Worm (Caenorhabditis elegans) whole organism, mixed stage, embryonic: ENCODE data around the gene rps-5.

ENCODE experiments used
- M03D4.4 ChIP-seq: sonication (generic microtip); optimal IDR thresholded peaks from 2 replicates; lab custom pipeline; 2017; ENCODE audit warnings: mild to moderate bottlenecking, missing genetic modification characterization, missing compliant biosample characterization
- blmp-1 ChIP-seq: fragments of 150-350 bp; optimal IDR thresholded peaks from 2 replicates; lab custom pipeline; 2014; ENCODE audit warnings: missing biosample characterization, missing genetic modification characterization
- ceh-43 ChIP-seq: fragments of 200-800 bp; sonication (Bioruptor generic); optimal IDR thresholded peaks from 2 replicates; lab custom pipeline; 2018; ENCODE audit warnings: mild to moderate bottlenecking, missing genetic modification characterization, moderate library complexity, missing compliant biosample characterization
- cnd-1 ChIP-seq: fragments of 200-800 bp; sonication (Bioruptor generic); optimal IDR thresholded peaks from 2 replicates; lab custom pipeline; 2018; ENCODE audit warnings: mild to moderate bottlenecking, missing genetic modification characterization, missing compliant biosample characterization
- drap-1 ChIP-seq: fragments of 200-800 bp; sonication (Bioruptor generic); optimal IDR thresholded peaks from 3 replicates; lab custom pipeline; 2018; ENCODE audit warnings: mild to moderate bottlenecking, missing genetic modification characterization, missing compliant biosample characterization
- elt-1 ChIP-seq: sonication (generic microtip); optimal IDR thresholded peaks from 2 replicates; lab custom pipeline; 2017; ENCODE audit warnings: missing genetic modification characterization, mild to moderate bottlenecking, missing compliant biosample characterization, antibody characterized with exemption, moderate library complexity, borderline replicate concordance; ENCODE audit not compliant: insufficient read depth
- elt-3 ChIP-seq: fragments of 150-350 bp; optimal IDR thresholded peaks from 2 replicates; lab custom pipeline; 2014; ENCODE audit warnings: missing biosample characterization, missing genetic modification characterization
- hlh-1 ChIP-seq: fragments of 150-350 bp; optimal IDR thresholded peaks from 2 replicates; lab custom pipeline; 2014; ENCODE audit warnings: missing biosample characterization, missing genetic modification reagents, missing genetic modification characterization
- lin-13 ChIP-seq: fragments of 150-350 bp; optimal IDR thresholded peaks from 2 replicates; lab custom pipeline; 2014; ENCODE audit warnings: missing biosample characterization, missing genetic modification characterization
- mab-5 ChIP-seq: fragments of 150-350 bp; optimal IDR thresholded peaks from 2 replicates; lab custom pipeline; 2014; ENCODE audit warnings: missing biosample characterization, missing genetic modification characterization
- nhr-76 ChIP-seq: sonication (generic microtip); optimal IDR thresholded peaks from 2 replicates; lab custom pipeline; 2017; ENCODE audit warnings: missing biosample characterization, missing genetic modification characterization
- pha-4 ChIP-seq: fragments of 150-350 bp; optimal IDR thresholded peaks from 2 replicates; lab custom pipeline; 2018; ENCODE audit warnings: missing biosample characterization, missing genetic modification reagents, missing genetic modification characterization
- sem-2 ChIP-seq: fragments of 200-800 bp; sonication (Bioruptor generic); optimal IDR thresholded peaks from 2 replicates; lab custom pipeline; 2018; ENCODE audit warnings: mild to moderate bottlenecking, missing genetic modification characterization, missing compliant biosample characterization
- snpc-4 ChIP-seq: fragments of 150-350 bp; optimal IDR thresholded peaks from 2 replicates; lab custom pipeline; 2014; ENCODE audit warnings: missing biosample characterization, missing genetic modification characterization
- tbx-8 ChIP-seq: fragments of 200-800 bp; sonication (Bioruptor generic); optimal IDR thresholded peaks from 2 replicates; lab custom pipeline; 2018; ENCODE audit warnings: mild to moderate bottlenecking, missing genetic modification characterization, moderate library complexity, missing compliant biosample characterization
- unc-120 ChIP-seq: sonication (generic microtip); optimal IDR thresholded peaks from 2 replicates; lab custom pipeline; 2017; ENCODE audit warnings: missing genetic modification characterization, missing compliant biosample characterization; ENCODE audit not compliant: poor library complexity, severe bottlenecking
- unc-39 ChIP-seq: fragments of 150-350 bp; optimal IDR thresholded peaks from 2 replicates; lab custom pipeline; 2014; ENCODE audit warnings: missing biosample characterization, missing genetic modification characterization
- unc-62 ChIP-seq: fragments of 150-350 bp; optimal IDR thresholded peaks from 2 replicates; lab custom pipeline; 2014; ENCODE audit warnings: missing biosample characterization, missing genetic modification reagents, missing genetic modification characterization
- zip-8 ChIP-seq: fragments of 150-350 bp; optimal IDR thresholded peaks from 2 replicates; lab custom pipeline; 2014; ENCODE audit warnings: missing biosample characterization, missing genetic modification characterization
- ztf-11 ChIP-seq: fragments of 150-350 bp; optimal IDR thresholded peaks from 2 replicates; lab custom pipeline; 2014; ENCODE audit warnings: missing biosample characterization, missing genetic modification characterization

The rps-5 gene

DNA sequence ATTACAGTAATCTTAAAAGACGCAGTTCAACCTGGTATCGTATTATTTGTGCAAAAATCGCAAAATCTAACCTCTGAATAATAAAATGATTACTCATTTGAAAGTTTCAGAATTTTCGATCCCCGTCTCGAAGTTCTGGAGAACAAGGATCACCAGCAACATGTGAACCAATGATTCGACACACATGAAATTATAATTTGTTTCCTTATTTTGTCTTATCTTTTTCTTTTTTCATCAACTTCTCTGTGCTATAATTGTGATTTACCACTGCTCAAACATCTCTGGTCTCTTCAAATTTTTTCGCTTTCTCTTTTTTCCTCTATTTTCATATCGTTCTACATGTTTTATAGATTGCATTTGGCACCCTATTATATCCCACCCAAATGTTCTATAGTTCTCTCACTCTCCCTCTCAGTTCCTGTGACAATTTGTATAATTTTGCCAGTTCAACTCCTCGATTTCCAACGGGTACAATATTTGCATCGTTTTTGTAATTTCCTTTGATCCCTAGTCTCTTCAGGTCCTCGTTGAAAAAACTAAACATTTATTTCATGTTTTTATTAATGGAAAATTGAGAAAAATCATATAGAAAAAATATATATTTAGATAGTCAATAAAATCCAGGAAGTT is 47.7 kb downstream of the rps-5 start:
- no peak for TF ChIP-seq elt-3
- no peak for TF ChIP-seq pha-4 (tag; lab: Kevin White, UChicago)
- no peak for TF ChIP-seq nhr-76 (tag; lab: Kevin White, UChicago)
- no peak for TF ChIP-seq snpc-4 (tag; lab: Kevin White, UChicago)
- no peak for TF ChIP-seq tbx-8 (GFP tag; lab: Kevin White, UChicago)
- no peak for TF ChIP-seq unc-120 (tag; lab: Kevin White, UChicago)
- no peak for TF ChIP-seq hlh-1 (tag; lab: Kevin White, UChicago)
- no peak for TF ChIP-seq elt-1
- no peak for TF ChIP-seq M03D4.4
- TF ChIP-seq drap-1, result no peak
- no peak for TF ChIP-seq sem-2
- TF ChIP-seq unc-39 (tag; lab: Kevin White, UChicago), result no peak
- no peak for TF ChIP-seq lin-13
- TF ChIP-seq blmp-1, result no peak
- no peak for TF ChIP-seq ztf-11 (tag; lab: Kevin White, UChicago)
- TF ChIP-seq unc-62 (GFP tag; lab: Kevin White, UChicago), result no peak
- no peak for TF ChIP-seq zip-8
- TF ChIP-seq ceh-43, result no peak
- TF ChIP-seq mab-5, result no peak
- TF ChIP-seq cnd-1, result no peak
